Fruit fly (Drosophila melanogaster): Measurements from ENCODE around the gene GstT3.
A peak's percentile ranks its signal among the peaks of the same experiment; 100 is the strongest.

The GstT3 gene

dm6 chrX:20448828-20449427 lies 18.3 kb upstream of the GstT3 start, which contains the start of gene tbc:
tbc (plus strand) TSS chrX:20449331.
- no peak for TF ChIP-seq dac (GFP tag; optimal IDR thresholded peaks at IDR 0.05)
- no peak for TF ChIP-seq cyc (GFP tag; optimal IDR thresholded peaks at IDR 0.05)
- no peak for TF ChIP-seq CG3919 (GFP tag; optimal IDR thresholded peaks at IDR 0.05)
- no peak for TF ChIP-seq fd59A (GFP tag; optimal IDR thresholded peaks at IDR 0.05)
- no peak for TF ChIP-seq Eip78C (GFP tag)
- no peak for TF ChIP-seq CG32006 (GFP tag; optimal IDR thresholded peaks at IDR 0.05)
- no peak for TF ChIP-seq CG8119 (GFP tag; IDR thresholded peaks at IDR 0.05)
- TF ChIP-seq CG6854 (GFP tag; optimal IDR thresholded peaks at IDR 0.05) = no peak
- no peak for TF ChIP-seq CG10631 (GFP tag; optimal IDR thresholded peaks at IDR 0.05)
- no peak for TF ChIP-seq CG8632 (GFP tag; optimal IDR thresholded peaks at IDR 0.05)
- no peak for TF ChIP-seq CG7368 (GFP tag; optimal IDR thresholded peaks at IDR 0.05)
- TF ChIP-seq CG1621 (tag; optimal IDR thresholded peaks at IDR 0.05) = no peak
- no peak for TF ChIP-seq CG11762 (GFP tag; optimal IDR thresholded peaks at IDR 0.05; ENCODE audit: insufficient read depth)
- TF ChIP-seq eg (GFP tag; IDR thresholded peaks at IDR 0.05) = no peak
- TF ChIP-seq CG34406 (GFP tag; optimal IDR thresholded peaks at IDR 0.05) = no peak
- no peak for TF ChIP-seq net (GFP tag; optimal IDR thresholded peaks at IDR 0.05)
- no peak for TF ChIP-seq Sox15 (GFP tag; optimal IDR thresholded peaks at IDR 0.05)
- no peak for TF ChIP-seq Lpt (GFP tag; optimal IDR thresholded peaks at IDR 0.05)

- TF ChIP-seq fd59A (GFP tag; optimal IDR thresholded peaks at IDR 0.05) (no peak), CG31627 (GFP tag; optimal IDR thresholded peaks at IDR 0.05) (no peak), CG11294 (GFP tag; IDR thresholded peaks at IDR 0.05) (no peak), Eip78C (GFP tag) (peak; percentile 57), svp (GFP tag) (peak; percentile 54), Hr4 (GFP tag; optimal IDR thresholded peaks at IDR 0.05) (no peak)
These were observed 800 bp upstream of the GstT3 start for dm6 chrX:20466382-20466928.

- TF ChIP-seq eg (GFP tag; IDR thresholded peaks at IDR 0.05) (peak; percentile 78), Eip78C (GFP tag) (peak; percentile 62), cyc (GFP tag; optimal IDR thresholded peaks at IDR 0.05) (no peak), CG16779 (tag; optimal IDR thresholded peaks at IDR 0.05) (peak; percentile 83), CG6792 (GFP tag; optimal IDR thresholded peaks at IDR 0.05) (no peak), Sox102F (GFP tag; optimal IDR thresholded peaks at IDR 0.05) (no peak), salr (GFP tag; optimal IDR thresholded peaks at IDR 0.05) (peak in 1 of 2 experiments; percentile 44), Ets21C (GFP tag; optimal IDR thresholded peaks at IDR 0.05) (no peak), dac (GFP tag; optimal IDR thresholded peaks at IDR 0.05) (peak; percentile 24), Hr4 (GFP tag; optimal IDR thresholded peaks at IDR 0.05) (no peak), Lpt (GFP tag; optimal IDR thresholded peaks at IDR 0.05) (peak; percentile 18), CG1621 (tag; optimal IDR thresholded peaks at IDR 0.05) (peak; percentile 67), dsx (GFP tag; optimal IDR thresholded peaks at IDR 0.05; ENCODE audit: poor library complexity, severe bottlenecking) (peak; percentile 35), Smox (GFP tag; optimal IDR thresholded peaks at IDR 0.05) (no peak), CG3032 (tag; optimal IDR thresholded peaks at IDR 0.05) (peak; percentile 6), lz (GFP tag; optimal IDR thresholded peaks at IDR 0.05) (no peak), topi (GFP tag; optimal IDR thresholded peaks at IDR 0.05) (no peak), ss (GFP tag; optimal IDR thresholded peaks at IDR 0.05) (peak in 1 of 2 experiments; percentile 85), Blimp-1 (GFP tag; optimal IDR thresholded peaks at IDR 0.05) (no peak), CG3919 (GFP tag; optimal IDR thresholded peaks at IDR 0.05) (no peak), svp (GFP tag) (no peak), CG10669 (GFP tag; optimal IDR thresholded peaks at IDR 0.05) (no peak), CG6163 (GFP tag; IDR thresholded peaks at IDR 0.05) (peak; percentile 52; the same call in 1 of the 3 replicates), CG6276 (GFP tag; optimal IDR thresholded peaks at IDR 0.05) (peak; percentile 83), CG4318 (GFP tag; optimal IDR thresholded peaks at IDR 0.05) (no peak), achi (GFP tag; optimal IDR thresholded peaks at IDR 0.05) (no peak), CG6808 (GFP tag; optimal IDR thresholded peaks at IDR 0.05) (peak; percentile 56), Hr38 (GFP tag; optimal IDR thresholded peaks at IDR 0.05) (no peak), OdsH (GFP tag; optimal IDR thresholded peaks at IDR 0.05) (no peak), net (GFP tag; optimal IDR thresholded peaks at IDR 0.05) (peak; percentile 61), CG6854 (GFP tag; optimal IDR thresholded peaks at IDR 0.05) (peak; percentile 4), CG15336 (GFP tag; IDR thresholded peaks at IDR 0.05) (peak; percentile 65), CG8119 (GFP tag; IDR thresholded peaks at IDR 0.05) (peak; percentile 67), CG31627 (GFP tag; optimal IDR thresholded peaks at IDR 0.05) (no peak), Sox15 (GFP tag; optimal IDR thresholded peaks at IDR 0.05) (no peak), CG9139 (GFP tag; optimal IDR thresholded peaks at IDR 0.05) (no peak)
These were observed 937 bp downstream of the GstT3 start for dm6 chrX:20468192-20468591.
